Fruit fly (Drosophila melanogaster) whole organism, prepupa: ENCODE results near the gene CG5541.

Experiments
- Blimp-1 ChIP-seq: fragments of 200-800 bp; sonication (Bioruptor generic); optimal IDR thresholded peaks from 3 replicates; lab custom pipeline; 2017; ENCODE audit warnings: missing biosample characterization, missing genetic modification characterization, mild to moderate bottlenecking, moderate library complexity, missing genetic modification reagents
- CG10631 ChIP-seq: fragments of 200-800 bp; sonication (Bioruptor generic); optimal IDR thresholded peaks from 2 replicates; lab custom pipeline; 2016; ENCODE audit warnings: missing biosample characterization, missing genetic modification characterization
- CG10669 ChIP-seq: fragments of 200-800 bp; sonication (Bioruptor generic); optimal IDR thresholded peaks from 3 replicates; lab custom pipeline; 2018; ENCODE audit warnings: missing biosample characterization, mild to moderate bottlenecking, missing genetic modification characterization, moderate library complexity
- CG11294 ChIP-seq: fragments of 200-800 bp; sonication (Bioruptor generic); IDR thresholded peaks from 2 replicates; pipeline ENCODE4 v1.3.6; 2022; ENCODE audit warnings: missing biosample characterization, missing genetic modification characterization
- CG11762 ChIP-seq: fragments of 200-800 bp; sonication (Bioruptor generic); optimal IDR thresholded peaks from 3 replicates; lab custom pipeline; 2016; ENCODE audit warnings: missing biosample characterization, missing genetic modification characterization; ENCODE audit not compliant: insufficient read depth
- CG15336 ChIP-seq: fragments of 200-800 bp; sonication (Bioruptor generic); IDR thresholded peaks from 2 replicates; pipeline ENCODE4 v1.3.6; 2022; ENCODE audit warnings: missing biosample characterization, missing genetic modification characterization
- CG1621 ChIP-seq: fragments of 200-800 bp; sonication (Bioruptor generic); optimal IDR thresholded peaks from 3 replicates; lab custom pipeline; 2018; ENCODE audit warnings: missing biosample characterization, mild to moderate bottlenecking, missing genetic modification characterization
- CG16779 ChIP-seq: fragments of 200-800 bp; sonication (Bioruptor generic); optimal IDR thresholded peaks from 3 replicates; lab custom pipeline; 2017; ENCODE audit warnings: missing biosample characterization, mild to moderate bottlenecking, missing genetic modification characterization
- CG3032 ChIP-seq: fragments of 200-800 bp; optimal IDR thresholded peaks from 2 replicates; lab custom pipeline; 2019; ENCODE audit warnings: missing biosample characterization, mild to moderate bottlenecking, missing genetic modification characterization, moderate library complexity
- CG31627 ChIP-seq: fragments of 200-800 bp; sonication (Bioruptor generic); optimal IDR thresholded peaks from 3 replicates; lab custom pipeline; 2016; ENCODE audit warnings: missing biosample characterization, missing genetic modification characterization
- CG32006 ChIP-seq: fragments of 200-800 bp; sonication (Bioruptor generic); optimal IDR thresholded peaks from 3 replicates; lab custom pipeline; 2017; ENCODE audit warnings: missing biosample characterization, mild to moderate bottlenecking, missing genetic modification characterization
- CG34406 ChIP-seq: fragments of 200-800 bp; sonication (Bioruptor generic); optimal IDR thresholded peaks from 3 replicates; lab custom pipeline; 2016; ENCODE audit warnings: missing biosample characterization, missing genetic modification characterization
- CG4318 ChIP-seq: fragments of 200-800 bp; sonication (Bioruptor generic); optimal IDR thresholded peaks from 3 replicates; lab custom pipeline; 2017; ENCODE audit warnings: missing biosample characterization, mild to moderate bottlenecking, missing genetic modification characterization
- CG6163 ChIP-seq: fragments of 200-800 bp; sonication (Bioruptor generic); IDR thresholded peaks from 3 replicates; pipeline ENCODE4 v1.3.6; 2022; ENCODE audit warnings: missing biosample characterization, missing genetic modification characterization
- CG6276 ChIP-seq: fragments of 200-800 bp; sonication (Bioruptor generic); optimal IDR thresholded peaks from 2 replicates; lab custom pipeline; 2017; ENCODE audit warnings: missing biosample characterization, mild to moderate bottlenecking, missing genetic modification characterization
- CG6792 ChIP-seq: fragments of 200-800 bp; sonication (Bioruptor generic); optimal IDR thresholded peaks from 3 replicates; lab custom pipeline; 2016; ENCODE audit warnings: missing biosample characterization, missing genetic modification characterization
- CG6808 ChIP-seq: fragments of 200-800 bp; sonication (Bioruptor generic); optimal IDR thresholded peaks from 3 replicates; lab custom pipeline; 2017; ENCODE audit warnings: missing biosample characterization, missing genetic modification characterization, mild to moderate bottlenecking, moderate library complexity, missing genetic modification reagents
- CG8319 ChIP-seq: fragments of 200-800 bp; sonication (Bioruptor generic); optimal IDR thresholded peaks from 3 replicates; lab custom pipeline; 2016; ENCODE audit warnings: missing biosample characterization, missing genetic modification characterization
- CG8632 ChIP-seq: fragments of 200-800 bp; sonication (Bioruptor generic); optimal IDR thresholded peaks from 3 replicates; lab custom pipeline; 2016; ENCODE audit warnings: missing biosample characterization, missing genetic modification characterization
- CG9139 ChIP-seq: fragments of 200-800 bp; sonication (Bioruptor generic); optimal IDR thresholded peaks from 3 replicates; lab custom pipeline; 2017; ENCODE audit warnings: missing biosample characterization, mild to moderate bottlenecking, missing genetic modification characterization
- Eip75B ChIP-seq: fragments of 200-800 bp; sonication (Bioruptor generic); optimal IDR thresholded peaks from 3 replicates; lab custom pipeline; 2016; ENCODE audit warnings: missing biosample characterization, missing genetic modification characterization
- Eip93F ChIP-seq: fragments of 200-800 bp; sonication (Bioruptor generic); optimal IDR thresholded peaks from 2 replicates; lab custom pipeline; 2016; ENCODE audit warnings: missing biosample characterization, mild to moderate bottlenecking, missing genetic modification characterization
- Ets21C ChIP-seq: fragments of 200-800 bp; sonication (Bioruptor generic); optimal IDR thresholded peaks from 3 replicates; lab custom pipeline; 2016; ENCODE audit warnings: missing biosample characterization, missing genetic modification characterization
- Ets96B ChIP-seq: fragments of 200-800 bp; optimal IDR thresholded peaks from 2 replicates; lab custom pipeline; 2019; ENCODE audit warnings: missing biosample characterization, mild to moderate bottlenecking, missing genetic modification characterization, moderate library complexity
- Lpt ChIP-seq: fragments of 200-800 bp; sonication (Bioruptor generic); optimal IDR thresholded peaks from 3 replicates; lab custom pipeline; 2016; ENCODE audit warnings: missing biosample characterization, missing genetic modification characterization
- Met ChIP-seq: fragments of 200-800 bp; sonication (Bioruptor generic); optimal IDR thresholded peaks from 3 replicates; lab custom pipeline; 2016; ENCODE audit warnings: missing biosample characterization, missing genetic modification characterization
- OdsH ChIP-seq: fragments of 200-800 bp; sonication (Bioruptor generic); optimal IDR thresholded peaks from 3 replicates; lab custom pipeline; 2016; ENCODE audit warnings: missing biosample characterization, missing genetic modification characterization
- Smox ChIP-seq: fragments of 200-800 bp; sonication (Bioruptor generic); optimal IDR thresholded peaks from 3 replicates; lab custom pipeline; 2016; ENCODE audit warnings: missing biosample characterization, missing genetic modification characterization
- Sox102F ChIP-seq: fragments of 200-800 bp; sonication (Bioruptor generic); optimal IDR thresholded peaks from 2 replicates; lab custom pipeline; 2016; ENCODE audit warnings: missing biosample characterization, mild to moderate bottlenecking, missing genetic modification characterization
- Sox14 ChIP-seq: fragments of 200-800 bp; sonication (Bioruptor generic); optimal IDR thresholded peaks from 3 replicates; lab custom pipeline; 2016; ENCODE audit warnings: missing biosample characterization, missing genetic modification characterization
- achi ChIP-seq: fragments of 200-800 bp; sonication (Bioruptor generic); optimal IDR thresholded peaks from 3 replicates; lab custom pipeline; 2016; ENCODE audit warnings: missing biosample characterization, missing genetic modification characterization
- dac ChIP-seq: fragments of 200-800 bp; sonication (Bioruptor generic); optimal IDR thresholded peaks from 2 replicates; lab custom pipeline; 2017; ENCODE audit warnings: missing biosample characterization, mild to moderate bottlenecking, missing genetic modification characterization
- dsx ChIP-seq: fragments of 200-800 bp; optimal IDR thresholded peaks from 3 replicates; lab custom pipeline; 2019; ENCODE audit warnings: missing biosample characterization, mild to moderate bottlenecking, missing genetic modification characterization, moderate library complexity; ENCODE audit not compliant: poor library complexity, severe bottlenecking
- eg ChIP-seq: fragments of 200-800 bp; sonication (Bioruptor generic); IDR thresholded peaks from 3 replicates; pipeline ENCODE4 v1.3.6; 2022; ENCODE audit warnings: missing biosample characterization, missing genetic modification characterization
- esn ChIP-seq: fragments of 200-800 bp; sonication (Bioruptor generic); optimal IDR thresholded peaks from 2 replicates; lab custom pipeline; 2016; ENCODE audit warnings: missing biosample characterization, mild to moderate bottlenecking, missing genetic modification characterization, moderate library complexity
- fd59A ChIP-seq: fragments of 200-800 bp; sonication (Bioruptor generic); optimal IDR thresholded peaks from 2 replicates; lab custom pipeline; 2017; ENCODE audit warnings: missing biosample characterization, mild to moderate bottlenecking, missing genetic modification characterization, missing genetic modification reagents
- fd85E ChIP-seq: fragments of 200-800 bp; sonication (Bioruptor generic); optimal IDR thresholded peaks from 3 replicates; lab custom pipeline; 2016; ENCODE audit warnings: missing biosample characterization, missing genetic modification characterization
- fkh ChIP-seq: fragments of 200-800 bp; sonication (Bioruptor generic); optimal IDR thresholded peaks from 3 replicates; lab custom pipeline; 2017; ENCODE audit warnings: missing biosample characterization, mild to moderate bottlenecking, missing genetic modification characterization, moderate library complexity
- lz ChIP-seq: fragments of 200-800 bp; sonication (Bioruptor generic); optimal IDR thresholded peaks from 3 replicates; lab custom pipeline; 2016; ENCODE audit warnings: missing biosample characterization, missing genetic modification characterization
- pdm3 ChIP-seq: fragments of 200-800 bp; sonication (Bioruptor generic); optimal IDR thresholded peaks from 3 replicates; lab custom pipeline; 2016; ENCODE audit warnings: missing biosample characterization, missing genetic modification characterization
- spab ChIP-seq: fragments of 200-800 bp; sonication (Bioruptor generic); optimal IDR thresholded peaks from 2 replicates; lab custom pipeline; 2017; ENCODE audit warnings: missing biosample characterization, mild to moderate bottlenecking, missing genetic modification characterization, missing genetic modification reagents
- ss ChIP-seq, 2 experiments: fragments of 200-800 bp; sonication (Bioruptor generic); optimal IDR thresholded peaks; 2 replicates in 1 of 2; 3 replicates in 1 of 2; lab custom pipeline; 2017 to 2018; ENCODE audit warnings: mild to moderate bottlenecking in 2 of 2, missing biosample characterization in 2 of 2, missing genetic modification characterization in 2 of 2, moderate library complexity in 1 of 2
- svp ChIP-seq: fragments of 200-800 bp; sonication (Bioruptor generic); peaks from one replicate; lab custom pipeline; 2016; ENCODE audit warnings: missing biosample characterization, missing genetic modification characterization
- topi ChIP-seq: fragments of 200-800 bp; sonication (Bioruptor generic); optimal IDR thresholded peaks from 3 replicates; lab custom pipeline; 2016; ENCODE audit warnings: missing biosample characterization, missing genetic modification characterization
- vri ChIP-seq: fragments of 200-800 bp; sonication (Bioruptor generic); optimal IDR thresholded peaks from 3 replicates; lab custom pipeline; 2016; ENCODE audit warnings: missing biosample characterization, mild to moderate bottlenecking, missing genetic modification characterization

CG5541 gene

dm6 chrX:15043700-15044225 lies at the start of gene CG5541 (continued):
- TF ChIP-seq CG6276 (GFP tag; lab: Kevin White, UChicago), result no peak
- no peak for TF ChIP-seq CG10631 (GFP tag; lab: Kevin White, UChicago)
- TF ChIP-seq CG15336 (GFP tag; lab: Robert Waterston, UW), result no peak
- TF ChIP-seq fd59A (GFP tag; lab: Kevin White, UChicago), result peak; percentile 45
- no peak for TF ChIP-seq dac (GFP tag; lab: Kevin White, UChicago)
- no peak for TF ChIP-seq OdsH (GFP tag; lab: Kevin White, UChicago)
- TF ChIP-seq pdm3 (GFP tag; lab: Kevin White, UChicago), result no peak
- TF ChIP-seq CG3032, result no peak

dm6 chrX:15019413-15019812 lies 24.5 kb upstream of the CG5541 start:
- TF ChIP-seq svp (GFP tag; lab: Kevin White, UChicago), result peak; percentile 31
- TF ChIP-seq CG6792 (GFP tag; lab: Kevin White, UChicago), result no peak
- TF ChIP-seq CG31627 (GFP tag; lab: Kevin White, UChicago), result no peak
- TF ChIP-seq CG6163 (GFP tag; lab: Robert Waterston, UW), result no peak
- TF ChIP-seq Sox102F (GFP tag; lab: Kevin White, UChicago), result no peak
- no peak for TF ChIP-seq Eip75B (GFP tag; lab: Kevin White, UChicago)
- TF ChIP-seq CG10669 (GFP tag; lab: Kevin White, UChicago), result no peak
- no peak for TF ChIP-seq CG8632 (GFP tag; lab: Kevin White, UChicago)

- TF ChIP-seq achi (peak; percentile 85), eg (peak; percentile 74), Smox (GFP tag; lab: Kevin White, UChicago) (peak; percentile 47), CG6808 (GFP tag; lab: Kevin White, UChicago) (peak; percentile 81), pdm3 (GFP tag; lab: Kevin White, UChicago) (peak; percentile 60), fkh (GFP tag; lab: Kevin White, UChicago) (peak; percentile 14), spab (GFP tag; lab: Kevin White, UChicago) (peak; percentile 71), CG8632 (GFP tag; lab: Kevin White, UChicago) (peak; percentile 86), CG11294 (no peak), lz (GFP tag; lab: Kevin White, UChicago) (peak; percentile 45), Ets21C (GFP tag; lab: Kevin White, UChicago) (peak; percentile 1), CG16779 (tag; lab: Kevin White, UChicago) (peak; percentile 56), Blimp-1 (peak; percentile 88), Met (peak; percentile 64), esn (GFP tag; lab: Kevin White, UChicago) (peak; percentile 74), CG32006 (peak; percentile 80), CG8319 (GFP tag; lab: Kevin White, UChicago) (peak; percentile 62), CG15336 (GFP tag; lab: Robert Waterston, UW) (peak; percentile 82), CG34406 (GFP tag; lab: Kevin White, UChicago) (peak; percentile 82), vri (peak; percentile 52), CG6792 (GFP tag; lab: Kevin White, UChicago) (peak; percentile 76), ss (GFP tag; optimal IDR thresholded peaks at IDR 0.05; lab: Kevin White, UChicago) (peak; percentile 82 to 85), dac (GFP tag; lab: Kevin White, UChicago) (peak; percentile 2), topi (peak; percentile 36), OdsH (GFP tag; lab: Kevin White, UChicago) (peak; percentile 80), Lpt (GFP tag; lab: Kevin White, UChicago) (peak; percentile 68), fd85E (GFP tag; lab: Kevin White, UChicago) (no peak), Eip93F (GFP tag; lab: Kevin White, UChicago) (no peak), CG9139 (peak; percentile 70), dsx (GFP tag; lab: Kevin White, UChicago) (peak; percentile 84), CG10669 (GFP tag; lab: Kevin White, UChicago) (peak; percentile 77), CG31627 (GFP tag; lab: Kevin White, UChicago) (peak; percentile 30), Sox14 (GFP tag; lab: Kevin White, UChicago) (peak; percentile 38), CG1621 (tag; lab: Kevin White, UChicago) (peak; percentile 65), Ets96B (tag; lab: Kevin White, UChicago) (peak; percentile 88), Sox102F (GFP tag; lab: Kevin White, UChicago) (peak; percentile 60), CG11762 (GFP tag; lab: Kevin White, UChicago) (peak; percentile 66), CG4318 (GFP tag; lab: Kevin White, UChicago) (peak; percentile 43), svp (GFP tag; lab: Kevin White, UChicago) (peak; percentile 88)
These were observed 22.9 kb upstream of the CG5541 start for dm6 chrX:15021021-15021477.
